Worm (Caenorhabditis elegans): Measurements from ENCODE around the gene srj-8.

Gene srj-8

DNA sequence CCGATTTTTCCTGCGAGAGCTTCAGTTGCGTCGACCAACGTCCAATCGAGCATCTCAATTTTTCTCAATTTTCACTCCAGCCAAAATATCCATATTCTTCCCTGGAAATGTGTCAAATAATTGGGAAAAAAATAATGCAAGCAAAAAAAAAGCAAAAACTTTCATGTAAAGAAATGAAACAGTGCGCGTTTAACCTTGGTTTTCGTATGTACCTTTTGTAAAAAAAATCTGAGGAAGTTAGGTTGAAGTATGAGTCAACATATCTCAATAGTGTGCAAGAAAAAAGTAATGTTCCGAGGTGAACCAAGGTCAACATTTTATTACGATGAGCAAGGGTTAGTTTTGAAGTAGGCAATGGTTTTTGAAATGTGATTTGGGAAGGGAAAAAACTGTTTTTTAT, 2.5 kb downstream of the srj-8 start, which contains the start of gene T28A11.13:
Gene T28A11.13 (minus strand): TSS at position 101 of the 400 bp plus-strand sequence.
- TF ChIP-seq ces-1 (GFP tag; optimal IDR thresholded peaks at IDR 0.05) (no peak), nhr-6 (tag; optimal IDR thresholded peaks at IDR 0.05) (no peak), lin-39 (tag; optimal IDR thresholded peaks at IDR 0.05) (no peak), hif-1 (tag; optimal IDR thresholded peaks at IDR 0.05) (no peak), mxl-2 (GFP tag; conservative IDR thresholded peaks at IDR 0.05) (no peak), tra-1 (GFP tag; IDR thresholded peaks at IDR 0.05) (no peak), lin-38 (GFP tag; IDR thresholded peaks at IDR 0.05) (no peak), fkh-10 (GFP tag; optimal IDR thresholded peaks at IDR 0.05) (no peak), T26A8.4 (GFP tag; IDR thresholded peaks at IDR 0.05) (no peak), hmg-1.1 (GFP tag; IDR thresholded peaks at IDR 0.05) (no peak), T20F7.1 (GFP tag; optimal IDR thresholded peaks at IDR 0.05) (no peak), lin-29 (GFP tag; IDR thresholded peaks at IDR 0.05) (no peak), ceh-20 (GFP tag; IDR thresholded peaks at IDR 0.05) (no peak), saeg-2 (GFP tag; IDR thresholded peaks at IDR 0.05) (no peak), lin-1 (GFP tag; IDR thresholded peaks at IDR 0.05) (no peak), tag-97 (GFP tag; IDR thresholded peaks at IDR 0.05) (no peak)

- TF ChIP-seq dve-1 (tag; optimal IDR thresholded peaks at IDR 0.05; ENCODE audit: insufficient read depth) (no peak), mdt-29 (GFP tag; IDR thresholded peaks at IDR 0.05) (no peak), T20F7.1 (GFP tag; optimal IDR thresholded peaks at IDR 0.05) (no peak), nhr-76 (tag; optimal IDR thresholded peaks at IDR 0.05) (no peak), lin-29 (GFP tag; IDR thresholded peaks at IDR 0.05) (no peak), lsy-2 (tag; optimal IDR thresholded peaks at IDR 0.05) (no peak), arid-1 (GFP tag; conservative IDR thresholded peaks at IDR 0.05) (no peak), ceh-44 (GFP tag; IDR thresholded peaks at IDR 0.05) (no peak), mep-1 (tag; optimal IDR thresholded peaks at IDR 0.05) (no peak)
These were observed 8.4 kb downstream of the srj-8 start, which contains the start of gene srt-63 for ce11 chrV:3256051-3256450. Gene srt-63 (minus strand): TSS chrV:3256151.

DNA sequence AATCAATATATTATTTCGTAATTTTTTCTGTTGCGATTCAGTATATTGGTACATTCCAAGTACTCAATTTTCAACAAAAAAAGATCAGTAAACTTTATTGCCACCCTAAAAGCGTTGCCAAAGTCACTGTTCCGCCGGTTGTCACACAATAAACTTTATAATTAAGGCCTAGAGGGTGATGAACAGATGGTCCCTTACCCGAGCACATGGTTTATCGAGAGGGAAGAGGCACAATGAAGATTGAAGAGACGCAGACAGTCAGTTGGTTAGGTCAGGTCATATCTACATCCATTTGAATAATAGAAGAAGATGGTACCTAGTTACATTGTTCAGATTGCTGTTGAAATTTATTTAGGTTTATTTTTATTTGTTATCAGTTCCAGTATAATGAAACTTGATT, 9.2 kb downstream of the srj-8 start:
- TF ChIP-seq mxl-3 (GFP tag; optimal IDR thresholded peaks at IDR 0.05) (no peak), hlh-30 (tag; optimal IDR thresholded peaks at IDR 0.05; ENCODE audit: insufficient read depth) (no peak), tra-1 (GFP tag; IDR thresholded peaks at IDR 0.05) (no peak), mdl-1 (tag; optimal IDR thresholded peaks at IDR 0.05) (no peak), lin-1 (GFP tag; IDR thresholded peaks at IDR 0.05) (no peak), lsy-2 (tag; optimal IDR thresholded peaks at IDR 0.05) (no peak), gei-8 (GFP tag; optimal IDR thresholded peaks at IDR 0.05) (no peak), dmd-9 (GFP tag; IDR thresholded peaks at IDR 0.05) (no peak), T26A8.4 (GFP tag; IDR thresholded peaks at IDR 0.05) (no peak), F49E8.2 (tag; optimal IDR thresholded peaks at IDR 0.05; ENCODE audit: borderline replicate concordance) (no peak), ceh-32 (tag; optimal IDR thresholded peaks at IDR 0.05; ENCODE audit: poor library complexity) (no peak), nhr-6 (tag; optimal IDR thresholded peaks at IDR 0.05) (no peak)

- no peak for TF ChIP-seq zfp-3 (GFP tag; conservative IDR thresholded peaks at IDR 0.05)
- no peak for TF ChIP-seq fkh-10 (GFP tag; optimal IDR thresholded peaks at IDR 0.05)
- TF ChIP-seq rbr-2 (tag; optimal IDR thresholded peaks at IDR 0.05) = no peak
- no peak for TF ChIP-seq unc-130 (GFP tag; optimal IDR thresholded peaks at IDR 0.05)
- no peak for TF ChIP-seq nhr-48 (tag; optimal IDR thresholded peaks at IDR 0.05)
- no peak for TF ChIP-seq ces-1 (GFP tag; optimal IDR thresholded peaks at IDR 0.05)
- TF ChIP-seq lin-39 (tag; optimal IDR thresholded peaks at IDR 0.05) = no peak
- TF ChIP-seq zfp-2 (tag; optimal IDR thresholded peaks at IDR 0.05) = no peak
- TF ChIP-seq hlh-11 (tag; optimal IDR thresholded peaks at IDR 0.05) = no peak
- no peak for TF ChIP-seq madf-5 (GFP tag; IDR thresholded peaks at IDR 0.05)
These were observed 9.7 kb downstream of the srj-8 start, which contains the start of gene T28A11.22 for ce11 chrV:3257277-3257676. Gene T28A11.22 (plus strand): TSS chrV:3257577.
